Fruit fly (Drosophila melanogaster) whole organism, pupa: ENCODE results near the gene wus.

Source experiments
- CG13204 ChIP-seq: fragments of 200-800 bp; sonication (Bioruptor generic); optimal IDR thresholded peaks from 2 replicates; lab custom pipeline; 2018; ENCODE audit warnings: missing biosample characterization, mild to moderate bottlenecking, missing genetic modification characterization, moderate library complexity
- CG34367 ChIP-seq: fragments of 200-800 bp; sonication (Bioruptor generic); optimal IDR thresholded peaks from 2 replicates; lab custom pipeline; 2018; ENCODE audit warnings: missing biosample characterization, mild to moderate bottlenecking, missing genetic modification characterization
- CG4496 ChIP-seq: fragments of 200-800 bp; sonication (Bioruptor generic); IDR thresholded peaks from 3 replicates; pipeline ENCODE4 v1.3.6; 2022; ENCODE audit warnings: missing biosample characterization, missing genetic modification characterization
- CG8159 ChIP-seq: fragments of 200-800 bp; sonication (Bioruptor generic); optimal IDR thresholded peaks from 3 replicates; lab custom pipeline; 2018; ENCODE audit warnings: missing biosample characterization, mild to moderate bottlenecking, missing genetic modification characterization, moderate library complexity
- CG8301 ChIP-seq: fragments of 200-800 bp; sonication (Bioruptor generic); optimal IDR thresholded peaks from 2 replicates; lab custom pipeline; 2018; ENCODE audit warnings: missing biosample characterization, mild to moderate bottlenecking, missing genetic modification characterization
- D1 ChIP-seq: fragments of 200-800 bp; sonication (Bioruptor generic); optimal IDR thresholded peaks from 2 replicates; lab custom pipeline; 2018; ENCODE audit warnings: missing biosample characterization, mild to moderate bottlenecking, missing genetic modification characterization, moderate library complexity
- Ets98B ChIP-seq: fragments of 200-800 bp; sonication (Bioruptor generic); IDR thresholded peaks from 2 replicates; pipeline ENCODE4 v1.3.6; 2022; ENCODE audit warnings: missing biosample characterization, missing genetic modification characterization
- fd96Ca ChIP-seq: fragments of 200-800 bp; sonication (Bioruptor generic); IDR thresholded peaks from 3 replicates; pipeline ENCODE4 v1.3.6; 2022; ENCODE audit warnings: missing biosample characterization, missing genetic modification characterization
- gl ChIP-seq: fragments of 200-800 bp; sonication (Bioruptor generic); optimal IDR thresholded peaks from 2 replicates; lab custom pipeline; 2018; ENCODE audit warnings: missing biosample characterization, mild to moderate bottlenecking, missing genetic modification characterization
- rn ChIP-seq: fragments of 200-800 bp; sonication (Bioruptor generic); IDR thresholded peaks from 2 replicates; pipeline ENCODE4 v1.3.6; 2022; ENCODE audit warnings: missing biosample characterization, missing genetic modification characterization

dm6 chrX:16931994-16932819, 8.5 kb downstream of the wus start:
- TF ChIP-seq CG34367 (peak; percentile 29), CG13204 (GFP tag; lab: Kevin White, UChicago) (no peak), fd96Ca (GFP tag; lab: Robert Waterston, UW) (no peak; the same call in 2 of the 3 replicates), Ets98B (GFP tag; lab: Robert Waterston, UW) (no peak; the same call in 1 of the 2 replicates), gl (no peak), D1 (no peak), CG4496 (GFP tag; lab: Robert Waterston, UW) (no peak), rn (no peak), CG8159 (tag; lab: Kevin White, UChicago) (peak; percentile 23), CG8301 (no peak)
